Fruit fly (Drosophila melanogaster): Measurements from ENCODE around the gene CG7110.
A peak's percentile ranks its signal among the peaks of the same experiment; 100 is the strongest.

Gene CG7110

dm6 chr2L:13367378-13367777 is 31.4 kb upstream of the CG7110 start, which contains the start of gene Tap42 (continued):
- TF ChIP-seq sob (GFP tag; IDR thresholded peaks at IDR 0.05) (no peak), grn (GFP tag; optimal IDR thresholded peaks at IDR 0.05) (no peak), zfh1 (GFP tag; IDR thresholded peaks at IDR 0.05) (no peak), Fer2 (tag; optimal IDR thresholded peaks at IDR 0.05) (no peak), CG17359 (tag; optimal IDR thresholded peaks at IDR 0.05) (no peak), H15 (GFP tag; IDR thresholded peaks at IDR 0.05) (no peak), Gug (GFP tag; IDR thresholded peaks at IDR 0.05) (no peak), luna (GFP tag; optimal IDR thresholded peaks at IDR 0.05) (no peak), rib (GFP tag; IDR thresholded peaks at IDR 0.05) (peak; percentile 81; the same call in 1 of the 2 replicates), sens (GFP tag) (peak; percentile 61), cato (GFP tag; optimal IDR thresholded peaks at IDR 0.05; ENCODE audit: borderline replicate concordance) (no peak), CG5180 (GFP tag; optimal IDR thresholded peaks at IDR 0.05) (no peak), CG30431 (GFP tag; optimal IDR thresholded peaks at IDR 0.05) (no peak), CG18476 (GFP tag; optimal IDR thresholded peaks at IDR 0.05) (no peak), CG12071 (GFP tag; optimal IDR thresholded peaks at IDR 0.05) (no peak), CG16815 (GFP tag; optimal IDR thresholded peaks at IDR 0.05) (no peak), CG15011 (GFP tag; optimal IDR thresholded peaks at IDR 0.05) (no peak), Scr (GFP tag; IDR thresholded peaks at IDR 0.05; ENCODE audit: partially characterized antibody) (no peak), Hmr (GFP tag; optimal IDR thresholded peaks at IDR 0.05) (no peak), MTF-1 (GFP tag; optimal IDR thresholded peaks at IDR 0.05; ENCODE audit: borderline replicate concordance) (no peak), ken (GFP tag; IDR thresholded peaks at IDR 0.05) (no peak), Lhr (GFP tag; optimal IDR thresholded peaks at IDR 0.05) (no peak), CG5245 (GFP tag; optimal IDR thresholded peaks at IDR 0.05) (no peak), gcm (GFP tag; optimal IDR thresholded peaks at IDR 0.05) (no peak), CG1233 (GFP tag; optimal IDR thresholded peaks at IDR 0.05) (no peak), ewg (GFP tag; optimal IDR thresholded peaks at IDR 0.05) (no peak), Nf-YC (tag; optimal IDR thresholded peaks at IDR 0.05) (peak; percentile 34), CG6813 (GFP tag; optimal IDR thresholded peaks at IDR 0.05) (no peak), Dip3 (GFP tag; optimal IDR thresholded peaks at IDR 0.05) (no peak), Fer1 (GFP tag; optimal IDR thresholded peaks at IDR 0.05) (peak; percentile 52), CG7745 (tag; optimal IDR thresholded peaks at IDR 0.05) (no peak), tgo (GFP tag; IDR thresholded peaks at IDR 0.05) (no peak), CG14710 (tag; optimal IDR thresholded peaks at IDR 0.05) (peak; percentile 46), nerfin-2 (GFP tag; IDR thresholded peaks at IDR 0.05; ENCODE audit: partially characterized antibody) (no peak), CG12744 (GFP tag; optimal IDR thresholded peaks at IDR 0.05) (peak; percentile 13), CrebB (tag; optimal IDR thresholded peaks at IDR 0.05) (no peak), CG2202 (tag; optimal IDR thresholded peaks at IDR 0.05) (no peak), eve (GFP tag; optimal IDR thresholded peaks at IDR 0.05) (no peak), toy (GFP tag; IDR thresholded peaks at IDR 0.05) (no peak), ac (GFP tag; optimal IDR thresholded peaks at IDR 0.05) (no peak), CG2129 (GFP tag; IDR thresholded peaks at IDR 0.05; ENCODE audit: partially characterized antibody) (no peak), chinmo (GFP tag; IDR thresholded peaks at IDR 0.05; ENCODE audit: partially characterized antibody) (no peak), lbe (GFP tag; optimal IDR thresholded peaks at IDR 0.05) (no peak), sd (tag; optimal IDR thresholded peaks at IDR 0.05) (no peak), B-H1 (GFP tag; IDR thresholded peaks at IDR 0.05) (no peak), CG1602 (GFP tag; optimal IDR thresholded peaks at IDR 0.05) (peak; percentile 4), CG12391 (tag; optimal IDR thresholded peaks at IDR 0.05) (peak; percentile 42), crc (GFP tag; optimal IDR thresholded peaks at IDR 0.05) (no peak), CG10267 (tag; optimal IDR thresholded peaks at IDR 0.05) (peak; percentile 49), inv (GFP tag; IDR thresholded peaks at IDR 0.05; ENCODE audit: partially characterized antibody) (no peak), Ets97D (GFP tag; optimal IDR thresholded peaks at IDR 0.05) (no peak)
